Worm (Caenorhabditis elegans) whole organism, L3 larva: ENCODE results near the gene F15E6.5.

Source experiments
- ama-1 ChIP-seq: fragments of 150-350 bp; optimal IDR thresholded peaks from 2 replicates; lab custom pipeline; 2018
- egl-5 ChIP-seq: fragments of 150-350 bp; optimal IDR thresholded peaks from 2 replicates; lab custom pipeline; 2017; ENCODE audit warnings: missing biosample characterization, missing genetic modification reagents, missing genetic modification characterization, inconsistent platforms
- lin-39 ChIP-seq: fragments of 150-350 bp; optimal IDR thresholded peaks from 2 replicates; lab custom pipeline; 2018; ENCODE audit warnings: missing biosample characterization, missing genetic modification reagents, missing genetic modification characterization
- nhr-11 ChIP-seq: fragments of 150-350 bp; optimal IDR thresholded peaks from 2 replicates; lab custom pipeline; 2014; ENCODE audit warnings: missing biosample characterization, missing genetic modification characterization
- nhr-12 ChIP-seq: fragments of 150-350 bp; optimal IDR thresholded peaks from 2 replicates; lab custom pipeline; 2014; ENCODE audit warnings: missing biosample characterization, missing genetic modification characterization
- nhr-77 ChIP-seq: fragments of 150-350 bp; optimal IDR thresholded peaks from 2 replicates; lab custom pipeline; 2014; ENCODE audit warnings: missing biosample characterization, missing genetic modification characterization
- unc-62 ChIP-seq: fragments of 150-350 bp; sonication (generic microtip); optimal IDR thresholded peaks from 4 replicates; lab custom pipeline; 2014; ENCODE audit warnings: missing biosample characterization, missing genetic modification reagents, missing genetic modification characterization
- ztf-11 ChIP-seq: fragments of 150-350 bp; optimal IDR thresholded peaks from 2 replicates; lab custom pipeline; 2014; ENCODE audit warnings: missing biosample characterization, missing genetic modification characterization
- ztf-4 ChIP-seq: fragments of 150-350 bp; optimal IDR thresholded peaks from 2 replicates; lab custom pipeline; 2014; ENCODE audit warnings: missing biosample characterization, missing genetic modification characterization

ce11 chrIV:4265951-4266350, 23.4 kb upstream of the F15E6.5 start:
- TF ChIP-seq egl-5 (tag; lab: Kevin White, UChicago), result no peak
- no peak for TF ChIP-seq ztf-11 (tag; lab: Kevin White, UChicago)
- no peak for TF ChIP-seq nhr-77 (tag; lab: Kevin White, UChicago)
- TF ChIP-seq nhr-12 (tag; lab: Kevin White, UChicago), result no peak
- TF ChIP-seq unc-62 (GFP tag; lab: Kevin White, UChicago), result no peak
- TF ChIP-seq ztf-4, result no peak
- no peak for TF ChIP-seq ama-1
- TF ChIP-seq nhr-11 (tag; lab: Kevin White, UChicago), result no peak
- no peak for TF ChIP-seq lin-39
